Worm (Caenorhabditis elegans): Measurements from ENCODE around the gene emc-5.

- no peak for TF ChIP-seq hlh-13 (GFP tag; optimal IDR thresholded peaks at IDR 0.05)
- no peak for TF ChIP-seq K02D7.2 (tag; optimal IDR thresholded peaks at IDR 0.05)
- no peak for TF ChIP-seq pag-3 (tag; optimal IDR thresholded peaks at IDR 0.05; ENCODE audit: borderline replicate concordance)
- no peak for TF ChIP-seq nhr-232 (tag; optimal IDR thresholded peaks at IDR 0.05)
- no peak for TF ChIP-seq ama-1 (optimal IDR thresholded peaks at IDR 0.05)
- TF ChIP-seq C38D4.7 (GFP tag; optimal IDR thresholded peaks at IDR 0.05): no peak
- no peak for TF ChIP-seq elt-2 (tag; optimal IDR thresholded peaks at IDR 0.05)
- TF ChIP-seq ets-4 (tag; optimal IDR thresholded peaks at IDR 0.05): no peak
Observed at ce11 chrII:11518184-11518583, 21.6 kb downstream of the emc-5 start, which contains the start of gene B0334.10.
